Fruit fly (Drosophila melanogaster) whole organism, embryonic: Measurements from ENCODE around the gene Hsp22.
A peak's percentile ranks its signal among the peaks of the same experiment; 100 is the strongest.

ENCODE experiments used
- Atf6 ChIP-seq: fragments of 200-800 bp; sonication (Bioruptor generic); IDR thresholded peaks from 2 replicates; pipeline ENCODE4 v1.3.6; 2022; ENCODE audit warnings: missing biosample characterization, missing genetic modification characterization
- CG12104 ChIP-seq: fragments of 200-800 bp; sonication (Bioruptor generic); optimal IDR thresholded peaks from 3 replicates; lab custom pipeline; 2016; ENCODE audit warnings: missing biosample characterization, missing genetic modification characterization
- CG12155 ChIP-seq: fragments of 200-800 bp; sonication (Bioruptor generic); optimal IDR thresholded peaks from 3 replicates; lab custom pipeline; 2016; ENCODE audit warnings: missing biosample characterization, missing genetic modification characterization
- CG12299 ChIP-seq: fragments of 200-800 bp; sonication (Bioruptor generic); optimal IDR thresholded peaks from 2 replicates; lab custom pipeline; 2018; ENCODE audit warnings: missing biosample characterization, mild to moderate bottlenecking, missing genetic modification characterization
- CG12391 ChIP-seq: fragments of 200-800 bp; sonication (Bioruptor generic); optimal IDR thresholded peaks from 3 replicates; lab custom pipeline; 2018; ENCODE audit warnings: missing biosample characterization, mild to moderate bottlenecking, missing genetic modification characterization, moderate library complexity
- CG1603 ChIP-seq: fragments of 200-800 bp; sonication (Bioruptor generic); optimal IDR thresholded peaks from 2 replicates; lab custom pipeline; 2019; ENCODE audit warnings: missing biosample characterization, mild to moderate bottlenecking, missing genetic modification characterization, moderate library complexity
- CG16813 ChIP-seq: fragments of 200-800 bp; sonication (Bioruptor generic); IDR thresholded peaks from 3 replicates; pipeline ENCODE4 v1.3.6; 2022; ENCODE audit warnings: missing biosample characterization, missing genetic modification characterization; ENCODE audit not compliant: partially characterized antibody
- CG17361 ChIP-seq: fragments of 200-800 bp; sonication (Bioruptor generic); IDR thresholded peaks from 3 replicates; pipeline ENCODE4 v1.3.6; 2022; ENCODE audit warnings: missing biosample characterization, missing genetic modification characterization
- CG2120 ChIP-seq: fragments of 200-800 bp; sonication (Bioruptor generic); optimal IDR thresholded peaks from 3 replicates; lab custom pipeline; 2016; ENCODE audit warnings: missing biosample characterization, missing genetic modification characterization
- CG2678 ChIP-seq: fragments of 200-800 bp; sonication (Bioruptor generic); optimal IDR thresholded peaks from 3 replicates; lab custom pipeline; 2019; ENCODE audit warnings: missing biosample characterization, mild to moderate bottlenecking, missing genetic modification characterization, moderate library complexity
- CG31441 ChIP-seq: fragments of 200-800 bp; sonication (Bioruptor generic); IDR thresholded peaks from 2 replicates; pipeline ENCODE4 v1.3.6; 2022; ENCODE audit warnings: missing biosample characterization, missing genetic modification characterization
- CG3847 ChIP-seq: fragments of 200-800 bp; sonication (Bioruptor generic); IDR thresholded peaks from 2 replicates; pipeline ENCODE4 v1.3.6; 2022; ENCODE audit warnings: missing biosample characterization, missing genetic modification characterization
- CG6765 ChIP-seq: fragments of 200-800 bp; sonication (Bioruptor generic); optimal IDR thresholded peaks from 3 replicates; lab custom pipeline; 2017; ENCODE audit warnings: missing biosample characterization, mild to moderate bottlenecking, missing genetic modification characterization
- CG7963 ChIP-seq: fragments of 200-800 bp; sonication (Bioruptor generic); IDR thresholded peaks from 3 replicates; pipeline ENCODE4 v1.3.6; 2022; ENCODE audit warnings: missing biosample characterization, missing genetic modification characterization; ENCODE audit not compliant: partially characterized antibody
- CG8281 ChIP-seq: fragments of 200-800 bp; sonication (Bioruptor generic); optimal IDR thresholded peaks from 2 replicates; lab custom pipeline; 2018; ENCODE audit warnings: missing biosample characterization, mild to moderate bottlenecking, missing genetic modification characterization, moderate library complexity
- CG8290 ChIP-seq, 3 experiments: fragments of 200-800 bp; sonication (Bioruptor generic); optimal IDR thresholded peaks; 2 replicates each; lab custom pipeline; 2016 to 2019; ENCODE audit warnings: missing biosample characterization in 3 of 3, missing genetic modification characterization in 3 of 3, mild to moderate bottlenecking in 2 of 3, moderate library complexity in 1 of 3
- Camta ChIP-seq: fragments of 200-800 bp; sonication (Bioruptor generic); optimal IDR thresholded peaks from 2 replicates; lab custom pipeline; 2016; ENCODE audit warnings: missing biosample characterization, missing genetic modification characterization
- CkIIα-i1 ChIP-seq: fragments of 200-800 bp; sonication (Bioruptor generic); IDR thresholded peaks from 2 replicates; pipeline ENCODE4 v1.3.6; 2022; ENCODE audit warnings: missing biosample characterization, missing genetic modification characterization
- Dbx ChIP-seq: fragments of 200-800 bp; sonication (Bioruptor generic); IDR thresholded peaks from 3 replicates; pipeline ENCODE4 v1.3.6; 2022; ENCODE audit warnings: missing biosample characterization, missing genetic modification characterization
- Dref ChIP-seq: fragments of 200-800 bp; sonication (Bioruptor generic); IDR thresholded peaks from 2 replicates; pipeline ENCODE4 v1.3.6; 2022; ENCODE audit warnings: missing biosample characterization, missing genetic modification characterization
- E2f1 ChIP-seq: fragments of 200-800 bp; sonication (Bioruptor generic); IDR thresholded peaks from 2 replicates; pipeline ENCODE4 v1.3.6; 2022; ENCODE audit warnings: missing biosample characterization, missing genetic modification characterization
- Ets97D ChIP-seq: fragments of 200-800 bp; sonication (Bioruptor generic); optimal IDR thresholded peaks from 3 replicates; lab custom pipeline; 2016; ENCODE audit warnings: missing biosample characterization, missing genetic modification characterization
- HLH4C ChIP-seq: fragments of 200-800 bp; sonication (Bioruptor generic); IDR thresholded peaks from 3 replicates; pipeline ENCODE4 v1.3.6; 2022; ENCODE audit warnings: missing biosample characterization, missing genetic modification characterization; ENCODE audit not compliant: partially characterized antibody
- Hr3 ChIP-seq: fragments of 200-800 bp; sonication (Bioruptor generic); optimal IDR thresholded peaks from 3 replicates; lab custom pipeline; 2016; ENCODE audit warnings: missing biosample characterization, missing genetic modification characterization
- Mes4 ChIP-seq: fragments of 200-800 bp; sonication (Bioruptor generic); optimal IDR thresholded peaks from 2 replicates; lab custom pipeline; 2016; ENCODE audit warnings: missing biosample characterization, missing genetic modification characterization
- NfI ChIP-seq: fragments of 200-800 bp; sonication (Bioruptor generic); optimal IDR thresholded peaks from 3 replicates; lab custom pipeline; 2018; ENCODE audit warnings: missing biosample characterization, mild to moderate bottlenecking, missing genetic modification characterization, moderate library complexity
- Sox102F ChIP-seq: fragments of 200-800 bp; sonication (Bioruptor generic); optimal IDR thresholded peaks from 2 replicates; lab custom pipeline; 2018; ENCODE audit warnings: missing biosample characterization, mild to moderate bottlenecking, missing genetic modification characterization, moderate library complexity
- Usf ChIP-seq: fragments of 200-800 bp; sonication (Bioruptor generic); optimal IDR thresholded peaks from 2 replicates; lab custom pipeline; 2017; ENCODE audit warnings: missing genotype, missing biosample characterization, missing genetic modification characterization
- ato ChIP-seq: fragments of 200-800 bp; sonication (Bioruptor generic); IDR thresholded peaks from 2 replicates; pipeline ENCODE4 v1.3.6; 2022; ENCODE audit warnings: missing biosample characterization, missing genetic modification characterization; ENCODE audit not compliant: partially characterized antibody
- fd96Cb ChIP-seq: fragments of 200-800 bp; sonication (Bioruptor generic); optimal IDR thresholded peaks from 2 replicates; lab custom pipeline; 2018; ENCODE audit warnings: missing biosample characterization, mild to moderate bottlenecking, missing genetic modification characterization, moderate library complexity
- gfzf ChIP-seq: fragments of 200-800 bp; sonication (Bioruptor generic); optimal IDR thresholded peaks from 2 replicates; lab custom pipeline; 2016; ENCODE audit warnings: missing biosample characterization, mild to moderate bottlenecking, missing genetic modification characterization, moderate library complexity
- grau ChIP-seq: fragments of 200-800 bp; optimal IDR thresholded peaks from 3 replicates; lab custom pipeline; 2019; ENCODE audit warnings: missing biosample characterization, mild to moderate bottlenecking, missing genetic modification characterization, moderate library complexity
- grn ChIP-seq: fragments of 200-800 bp; sonication (Bioruptor generic); optimal IDR thresholded peaks from 3 replicates; lab custom pipeline; 2017; ENCODE audit warnings: missing biosample characterization, missing genetic modification characterization
- hkb ChIP-seq, 2 experiments: fragments of 200-800 bp in 1 of 2; fragments of >200 bp in 1 of 2; sonication (Bioruptor generic) in 1 of 2; IDR thresholded peaks in 1 of 2; optimal IDR thresholded peaks in 1 of 2; 2 replicates each; pipeline versions ENCODE4 v1.3.6 to Lab custom; 2017 to 2022; ENCODE audit warnings: missing biosample characterization in 1 of 2, missing genetic modification characterization in 1 of 2
- insv ChIP-seq, 2 experiments: fragments of 200-800 bp; sonication (Bioruptor generic); optimal IDR thresholded peaks; 3 replicates each; lab custom pipeline; 2016 to 2018; ENCODE audit warnings: missing biosample characterization in 2 of 2, missing genetic modification characterization in 2 of 2
- knrl ChIP-seq: fragments of 200-800 bp; sonication (Bioruptor generic); IDR thresholded peaks from 3 replicates; pipeline ENCODE4 v1.3.6; 2022; ENCODE audit warnings: missing biosample characterization, missing genetic modification characterization; ENCODE audit not compliant: partially characterized antibody
- lilli ChIP-seq: fragments of 200-800 bp; sonication (Bioruptor generic); optimal IDR thresholded peaks from 3 replicates; lab custom pipeline; 2016; ENCODE audit warnings: missing biosample characterization, missing genetic modification characterization
- mld ChIP-seq: fragments of 200-800 bp; sonication (Bioruptor generic); IDR thresholded peaks from 3 replicates; pipeline ENCODE4 v1.3.6; 2022; ENCODE audit warnings: missing biosample characterization, missing genetic modification characterization; ENCODE audit not compliant: partially characterized antibody
- nerfin-2 ChIP-seq: fragments of 200-800 bp; sonication (Bioruptor generic); IDR thresholded peaks from 2 replicates; pipeline ENCODE4 v1.3.6; 2022; ENCODE audit warnings: missing biosample characterization, missing genetic modification characterization; ENCODE audit not compliant: partially characterized antibody
- pfk ChIP-seq: fragments of 200-800 bp; sonication (Bioruptor generic); optimal IDR thresholded peaks from 2 replicates; lab custom pipeline; 2018; ENCODE audit warnings: missing biosample characterization, mild to moderate bottlenecking, missing genetic modification characterization, moderate library complexity
- sd ChIP-seq: fragments of 200-800 bp; sonication (Bioruptor generic); optimal IDR thresholded peaks from 3 replicates; lab custom pipeline; 2018; ENCODE audit warnings: missing biosample characterization, mild to moderate bottlenecking, missing genetic modification characterization, moderate library complexity
- stc ChIP-seq: fragments of 200-800 bp; sonication (Bioruptor generic); IDR thresholded peaks from 2 replicates; pipeline ENCODE4 v1.3.6; 2022; ENCODE audit warnings: missing biosample characterization, missing genetic modification characterization
- tgo ChIP-seq: fragments of 200-800 bp; sonication (Bioruptor generic); IDR thresholded peaks from 3 replicates; pipeline ENCODE4 v1.3.6; 2022; ENCODE audit warnings: missing biosample characterization, missing genetic modification characterization
- unc-4 ChIP-seq: fragments of 200-800 bp; sonication (Bioruptor generic); IDR thresholded peaks from 2 replicates; pipeline ENCODE4 v1.3.6; 2022; ENCODE audit warnings: missing biosample characterization, missing genetic modification characterization; ENCODE audit not compliant: partially characterized antibody
- z ChIP-seq: fragments of 200-800 bp; sonication (Bioruptor generic); IDR thresholded peaks from 3 replicates; pipeline ENCODE4 v1.3.6; 2022; ENCODE audit warnings: missing biosample characterization, missing genetic modification characterization
- zen2 ChIP-seq: fragments of 200-800 bp; sonication (Bioruptor generic); IDR thresholded peaks from 3 replicates; pipeline ENCODE4 v1.3.6; 2022; ENCODE audit warnings: missing biosample characterization, missing genetic modification characterization; ENCODE audit not compliant: partially characterized antibody

Hsp22 gene

DNA sequence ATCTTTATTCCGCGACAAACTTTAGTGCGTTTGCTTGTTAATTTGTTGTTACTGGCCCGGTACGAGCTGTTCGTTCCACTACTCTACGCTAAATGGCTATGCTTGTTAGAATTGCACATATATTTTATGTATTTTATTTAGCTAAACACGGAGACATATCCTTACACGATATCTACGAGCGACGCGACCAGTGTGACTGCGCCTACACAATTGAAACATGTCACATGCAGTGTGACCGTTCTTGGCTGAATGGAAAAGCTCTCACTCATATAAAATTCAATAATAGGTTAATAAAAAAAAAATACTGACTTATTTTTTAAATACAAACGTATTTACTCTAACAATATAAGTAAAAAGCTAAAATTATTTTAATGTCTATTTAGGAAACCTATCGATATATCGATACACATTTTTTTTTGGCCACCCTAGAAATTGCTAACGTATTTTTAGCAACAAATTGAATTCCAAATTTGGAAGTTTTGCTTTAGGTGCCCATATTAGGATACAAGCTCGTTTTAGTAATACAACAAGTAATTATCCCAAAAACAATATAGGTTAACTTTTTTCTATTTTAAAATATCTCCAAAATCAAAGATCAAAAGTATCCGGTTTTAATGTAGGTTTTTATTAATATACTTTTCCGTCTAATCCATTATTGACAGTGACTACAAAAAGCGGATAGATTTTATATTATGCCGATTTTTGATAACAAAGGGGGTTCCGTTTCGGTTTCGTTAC lies 26.5 kb downstream of the Hsp22 start, which contains the start of gene CG4080 (continued):
- TF ChIP-seq Atf6 (GFP tag; lab: Robert Waterston, UW) (no peak), sd (tag; lab: Kevin White, UChicago) (peak; percentile 51), CG2678 (tag; lab: Kevin White, UChicago) (peak; percentile 19), z (GFP tag; lab: Robert Waterston, UW) (no peak), lilli (GFP tag; lab: Kevin White, UChicago) (peak; percentile 52), CG7963 (GFP tag; lab: Robert Waterston, UW) (0 out of 3 replicates have a peak, but pooled peaks have one; percentile 28), CG31441 (GFP tag; lab: Robert Waterston, UW) (0 out of 2 replicates have a peak, but pooled peaks have one; percentile 44), Camta (GFP tag; lab: Kevin White, UChicago) (peak; percentile 16), CG12104 (GFP tag; lab: Kevin White, UChicago) (peak; percentile 4), HLH4C (GFP tag; lab: Robert Waterston, UW) (peak; percentile 73), pfk (no peak), CG8290 (GFP tag; optimal IDR thresholded peaks at IDR 0.05; lab: Kevin White, UChicago) (peak; percentile 22), CG8290 (tag; optimal IDR thresholded peaks at IDR 0.05; lab: Kevin White, UChicago) (peak; percentile 32 to 36), E2f1 (peak; percentile 25; the same call in 1 of the 2 replicates), grn (peak; percentile 26), Mes4 (peak; percentile 19), tgo (GFP tag; lab: Robert Waterston, UW) (no peak), CG8281 (tag; lab: Kevin White, UChicago) (no peak), CG12299 (peak; percentile 10), Dref (GFP tag; lab: Robert Waterston, UW) (peak; percentile 62), CG12155 (GFP tag; lab: Kevin White, UChicago) (peak; percentile 49), CG16813 (GFP tag; lab: Robert Waterston, UW) (peak; percentile 77), Sox102F (GFP tag; lab: Kevin White, UChicago) (no peak), NfI (peak; percentile 23), CG1603 (peak; percentile 55), mld (GFP tag; lab: Robert Waterston, UW) (0 out of 3 replicates have a peak, but pooled peaks have one; percentile 33), nerfin-2 (GFP tag; lab: Robert Waterston, UW) (no peak; the same call in none of the 2 replicates), CG12391 (tag; lab: Kevin White, UChicago) (peak; percentile 84), CG17361 (peak; percentile 39; the same call in 1 of the 3 replicates), gfzf (GFP tag; lab: Kevin White, UChicago) (peak; percentile 90), hkb (optimal IDR thresholded peaks at IDR 0.05; lab: Kevin White, UChicago) (peak; percentile 6), hkb (GFP tag; IDR thresholded peaks at IDR 0.05; lab: Robert Waterston, UW) (0 out of 2 replicates have a peak, but pooled peaks have one; percentile 19), CG2120 (peak; percentile 56), Hr3 (GFP tag; lab: Kevin White, UChicago) (peak; percentile 19), Dbx (GFP tag; lab: Robert Waterston, UW) (peak; percentile 29; the same call in 1 of the 3 replicates), CG3847 (GFP tag; lab: Robert Waterston, UW) (peak; percentile 18; the same call in 1 of the 2 replicates), fd96Cb (tag; lab: Kevin White, UChicago) (no peak), unc-4 (GFP tag; lab: Robert Waterston, UW) (peak; percentile 88), stc (GFP tag; lab: Robert Waterston, UW) (peak; percentile 53; the same call in 1 of the 2 replicates), insv (GFP tag; optimal IDR thresholded peaks at IDR 0.05; lab: Kevin White, UChicago) (peak in 1 of 2 experiments; percentile 25), CkIIα-i1 (GFP tag; lab: Robert Waterston, UW) (no peak), grau (peak; percentile 51), knrl (peak; percentile 84), ato (GFP tag; lab: Robert Waterston, UW) (0 out of 2 replicates have a peak, but pooled peaks have one; percentile 14), CG6765 (GFP tag; lab: Kevin White, UChicago) (peak; percentile 54), zen2 (no peak; the same call in 2 of the 3 replicates), Usf (no peak), Ets97D (GFP tag; lab: Kevin White, UChicago) (peak; percentile 61)
